Worm (Caenorhabditis elegans) whole organism, late embryonic: ENCODE results near the gene srh-293.

Source experiments
- F13H6.1 ChIP-seq: sonication (generic microtip); optimal IDR thresholded peaks from 2 replicates; lab custom pipeline; 2016; ENCODE audit warnings: missing genetic modification characterization, missing compliant biosample characterization
- K09A11.1 ChIP-seq: sonication (generic microtip); optimal IDR thresholded peaks from 2 replicates; lab custom pipeline; 2017; ENCODE audit warnings: antibody characterized with exemption, mild to moderate bottlenecking, missing genetic modification characterization, missing compliant biosample characterization; ENCODE audit not compliant: insufficient read depth
- Y22D7AL.16 ChIP-seq: sonication (generic microtip); optimal IDR thresholded peaks from 2 replicates; lab custom pipeline; 2016; ENCODE audit warnings: missing genetic modification characterization, missing compliant biosample characterization
- ahr-1 ChIP-seq: sonication (generic microtip); optimal IDR thresholded peaks from 2 replicates; lab custom pipeline; 2016; ENCODE audit warnings: missing genetic modification characterization, missing compliant biosample characterization
- ceh-18 ChIP-seq: sonication (generic microtip); optimal IDR thresholded peaks from 2 replicates; lab custom pipeline; 2016; ENCODE audit warnings: missing genetic modification characterization, missing compliant biosample characterization
- ceh-19 ChIP-seq: fragments of 200-800 bp; sonication (Bioruptor generic); optimal IDR thresholded peaks from 2 replicates; lab custom pipeline; 2018; ENCODE audit warnings: mild to moderate bottlenecking, missing genetic modification characterization, missing compliant biosample characterization
- ceh-30 ChIP-seq: fragments of 150-350 bp; optimal IDR thresholded peaks from 2 replicates; lab custom pipeline; 2014; ENCODE audit warnings: missing biosample characterization, missing genetic modification characterization
- ceh-31 ChIP-seq: sonication (generic microtip); optimal IDR thresholded peaks from 2 replicates; lab custom pipeline; 2016; ENCODE audit warnings: missing genetic modification characterization, missing compliant biosample characterization
- ceh-34 ChIP-seq: sonication (generic microtip); optimal IDR thresholded peaks from 2 replicates; lab custom pipeline; 2016; ENCODE audit warnings: mild to moderate bottlenecking, missing genetic modification characterization, missing compliant biosample characterization
- ceh-48 ChIP-seq: sonication (generic microtip); optimal IDR thresholded peaks from 2 replicates; lab custom pipeline; 2016; ENCODE audit warnings: missing genetic modification characterization, inconsistent platforms, missing compliant biosample characterization
- che-1 ChIP-seq: sonication (generic microtip); optimal IDR thresholded peaks from 2 replicates; lab custom pipeline; 2016; ENCODE audit warnings: mild to moderate bottlenecking, missing genetic modification characterization, missing compliant biosample characterization
- dmd-4 ChIP-seq: sonication (generic microtip); optimal IDR thresholded peaks from 2 replicates; lab custom pipeline; 2016; ENCODE audit warnings: borderline replicate concordance, missing genetic modification characterization, missing compliant biosample characterization
- dve-1 ChIP-seq: sonication (generic microtip); optimal IDR thresholded peaks from 2 replicates; lab custom pipeline; 2017; ENCODE audit warnings: antibody characterized with exemption, mild to moderate bottlenecking, missing genetic modification characterization, missing compliant biosample characterization
- elt-2 ChIP-seq: sonication (generic microtip); optimal IDR thresholded peaks from 2 replicates; lab custom pipeline; 2016; ENCODE audit warnings: missing genetic modification reagents, missing genetic modification characterization, missing compliant biosample characterization
- eyg-1 ChIP-seq: sonication (generic microtip); optimal IDR thresholded peaks from 2 replicates; lab custom pipeline; 2016; ENCODE audit warnings: missing genotype, missing genetic modification characterization, missing compliant biosample characterization
- gmeb-2 ChIP-seq: sonication (generic microtip); optimal IDR thresholded peaks from 2 replicates; lab custom pipeline; 2016; ENCODE audit warnings: missing genetic modification characterization, inconsistent platforms, missing compliant biosample characterization
- hlh-13 ChIP-seq: fragments of 200-800 bp; sonication (Bioruptor generic); optimal IDR thresholded peaks from 2 replicates; lab custom pipeline; 2018; ENCODE audit warnings: mild to moderate bottlenecking, missing genetic modification characterization, missing compliant biosample characterization
- hlh-15 ChIP-seq: sonication (generic microtip); optimal IDR thresholded peaks from 2 replicates; lab custom pipeline; 2016; ENCODE audit warnings: missing genetic modification characterization, missing compliant biosample characterization
- hlh-6 ChIP-seq: sonication (generic microtip); optimal IDR thresholded peaks from 2 replicates; lab custom pipeline; 2016; ENCODE audit warnings: missing genotype, missing genetic modification characterization, missing compliant biosample characterization
- hlh-8 ChIP-seq: sonication (generic microtip); optimal IDR thresholded peaks from 2 replicates; lab custom pipeline; 2016; ENCODE audit warnings: missing genotype, missing genetic modification characterization, missing compliant biosample characterization
- lin-11 ChIP-seq: fragments of 200-800 bp; sonication (Bioruptor generic); optimal IDR thresholded peaks from 2 replicates; lab custom pipeline; 2018; ENCODE audit warnings: mild to moderate bottlenecking, missing genetic modification characterization, missing compliant biosample characterization
- nhr-11 ChIP-seq: fragments of 150-350 bp; optimal IDR thresholded peaks from 2 replicates; lab custom pipeline; 2014; ENCODE audit warnings: missing biosample characterization, missing genetic modification characterization
- nhr-232 ChIP-seq: sonication (generic microtip); optimal IDR thresholded peaks from 2 replicates; lab custom pipeline; 2016; ENCODE audit warnings: missing genetic modification characterization, missing compliant biosample characterization
- npax-4 ChIP-seq: sonication (generic microtip); optimal IDR thresholded peaks from 2 replicates; lab custom pipeline; 2016; ENCODE audit warnings: missing genetic modification characterization, missing compliant biosample characterization
- odd-2 ChIP-seq: sonication (generic microtip); optimal IDR thresholded peaks from 2 replicates; lab custom pipeline; 2017; ENCODE audit warnings: antibody characterized with exemption, mild to moderate bottlenecking, missing genetic modification characterization, missing compliant biosample characterization
- pag-3 ChIP-seq: sonication (generic microtip); optimal IDR thresholded peaks from 2 replicates; lab custom pipeline; 2016; ENCODE audit warnings: missing compliant biosample characterization, missing genetic modification characterization, borderline replicate concordance
- pat-9 ChIP-seq: fragments of 200-800 bp; sonication (Bioruptor generic); optimal IDR thresholded peaks from 2 replicates; lab custom pipeline; 2018; ENCODE audit warnings: mild to moderate bottlenecking, missing genetic modification characterization, moderate library complexity, missing compliant biosample characterization
- pax-1 ChIP-seq: fragments of 150-350 bp; optimal IDR thresholded peaks from 2 replicates; lab custom pipeline; 2014; ENCODE audit warnings: missing biosample characterization, missing genetic modification characterization
- pha-2 ChIP-seq: sonication (generic microtip); optimal IDR thresholded peaks from 2 replicates; lab custom pipeline; 2017; ENCODE audit warnings: mild to moderate bottlenecking, missing genetic modification characterization, missing compliant biosample characterization
- pha-4 ChIP-seq: fragments of 150-350 bp; optimal IDR thresholded peaks from 2 replicates; lab custom pipeline; 2018; ENCODE audit warnings: missing biosample characterization, missing genetic modification reagents, missing genetic modification characterization
- pros-1 ChIP-seq: fragments of 150-350 bp; optimal IDR thresholded peaks from 2 replicates; lab custom pipeline; 2014; ENCODE audit warnings: missing biosample characterization, missing genetic modification reagents, missing genetic modification characterization
- ref-2 ChIP-seq: sonication (generic microtip); optimal IDR thresholded peaks from 2 replicates; lab custom pipeline; 2016; ENCODE audit warnings: missing genetic modification characterization, missing compliant biosample characterization
- syd-9 ChIP-seq: sonication (generic microtip); optimal IDR thresholded peaks from 2 replicates; lab custom pipeline; 2016; ENCODE audit warnings: mild to moderate bottlenecking, missing genetic modification characterization, moderate library complexity, missing compliant biosample characterization
- ttx-3 ChIP-seq: sonication (generic microtip); optimal IDR thresholded peaks from 2 replicates; lab custom pipeline; 2016; ENCODE audit warnings: missing genetic modification reagents, missing genetic modification characterization, missing compliant biosample characterization
- unc-42 ChIP-seq: sonication (generic microtip); optimal IDR thresholded peaks from 2 replicates; lab custom pipeline; 2016; ENCODE audit warnings: missing genotype, missing genetic modification characterization, missing compliant biosample characterization
- unc-86 ChIP-seq: sonication (generic microtip); optimal IDR thresholded peaks from 2 replicates; lab custom pipeline; 2016; ENCODE audit warnings: missing genetic modification characterization, missing compliant biosample characterization
- ztf-16 ChIP-seq: sonication (generic microtip); optimal IDR thresholded peaks from 2 replicates; lab custom pipeline; 2017; ENCODE audit warnings: missing genetic modification characterization, missing compliant biosample characterization

Gene srh-293

DNA sequence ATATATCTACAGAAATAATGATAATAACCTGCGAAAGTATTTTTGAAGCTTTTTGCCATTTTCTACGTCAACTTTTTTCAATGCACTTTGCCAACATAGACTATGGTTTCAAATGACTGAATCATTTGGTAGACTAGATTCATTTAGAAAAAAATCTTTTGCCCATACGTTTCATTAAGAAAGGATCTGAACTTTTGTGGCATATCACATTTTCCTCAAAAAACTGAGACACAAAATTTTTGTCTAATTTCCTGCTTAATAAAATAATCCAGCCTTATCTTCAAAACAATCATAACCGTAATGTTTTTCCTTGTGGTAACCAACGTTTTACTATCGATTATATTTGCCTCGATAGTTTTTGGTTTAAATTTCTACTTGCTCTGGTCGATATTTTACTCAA lies 39.8 kb upstream of the srh-293 start, which contains the start of gene srbc-51:
Gene srbc-51, plus strand, starts transcription at position 301 of the 400 bp plus-strand sequence.
- TF ChIP-seq Y22D7AL.16 (tag; lab: Kevin White, UChicago) (no peak), pros-1 (no peak), hlh-8 (no peak)

DNA sequence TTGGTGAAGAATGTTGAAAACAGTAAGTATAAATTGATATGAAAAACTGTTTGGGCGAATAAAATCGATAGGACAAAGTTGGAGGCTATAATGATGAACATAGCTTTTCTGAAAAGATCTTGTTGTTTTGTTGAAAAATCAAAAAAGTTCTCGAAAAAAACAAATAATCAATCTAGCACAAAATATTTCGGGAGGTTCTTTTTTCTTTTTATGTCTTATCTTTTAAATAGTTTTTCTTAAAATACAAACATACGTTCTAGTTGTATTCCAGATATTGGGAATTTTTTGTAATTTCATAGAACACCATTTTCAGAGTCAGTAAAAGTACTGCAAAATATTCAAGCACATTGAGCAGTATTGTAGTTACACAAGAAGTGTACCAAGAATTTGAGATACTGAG lies 36.0 kb upstream of the srh-293 start, which contains the start of gene srbc-55:
Gene srbc-55, minus strand, starts transcription at position 101 of the 400 bp plus-strand sequence.
- TF ChIP-seq F13H6.1 (tag; lab: Kevin White, UChicago): no peak
- TF ChIP-seq gmeb-2: no peak
- no peak for TF ChIP-seq ahr-1 (tag; lab: Kevin White, UChicago)
- TF ChIP-seq odd-2 (tag; lab: Kevin White, UChicago): no peak
- no peak for TF ChIP-seq che-1
- TF ChIP-seq nhr-232 (tag; lab: Kevin White, UChicago): no peak
- TF ChIP-seq ztf-16 (tag; lab: Kevin White, UChicago): no peak
- TF ChIP-seq hlh-13 (GFP tag; lab: Kevin White, UChicago): no peak

DNA sequence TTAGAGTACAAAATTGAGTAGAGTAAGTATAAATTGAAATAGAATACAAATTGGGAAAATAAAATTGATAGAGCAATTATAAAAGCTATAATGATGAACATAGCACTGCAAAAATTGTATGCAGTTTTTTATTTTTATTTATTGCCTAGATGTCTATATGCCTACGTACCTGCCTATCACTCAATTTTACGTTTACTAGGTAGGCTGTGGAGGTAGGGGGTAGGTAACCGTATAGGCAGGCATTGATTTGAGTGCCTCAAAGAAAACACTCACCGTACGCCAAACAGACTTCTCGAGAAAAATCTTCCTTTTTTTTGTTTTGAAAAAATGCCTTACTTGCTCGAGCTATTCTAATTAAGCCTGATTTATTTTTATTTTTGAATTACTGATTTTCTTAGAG lies 34.4 kb upstream of the srh-293 start, which contains the start of gene srbc-56:
Gene srbc-56, minus strand, starts transcription at position 101 of the 400 bp plus-strand sequence.
- TF ChIP-seq npax-4 (tag; lab: Kevin White, UChicago) (no peak), elt-2 (no peak), pax-1 (tag; lab: Kevin White, UChicago) (no peak), pha-4 (tag; lab: Kevin White, UChicago) (no peak), ceh-18 (tag; lab: Kevin White, UChicago) (no peak), syd-9 (tag; lab: Kevin White, UChicago) (no peak), Y22D7AL.16 (tag; lab: Kevin White, UChicago) (no peak), ceh-34 (no peak), hlh-8 (no peak), dve-1 (tag; lab: Kevin White, UChicago) (no peak), ahr-1 (tag; lab: Kevin White, UChicago) (no peak), hlh-13 (GFP tag; lab: Kevin White, UChicago) (no peak), eyg-1 (tag; lab: Kevin White, UChicago) (no peak), K09A11.1 (no peak), ceh-30 (tag; lab: Kevin White, UChicago) (no peak), unc-86 (tag; lab: Kevin White, UChicago) (no peak), pros-1 (no peak), hlh-6 (tag; lab: Kevin White, UChicago) (no peak)
- TF ChIP-seq, all 69 proteins: peak for 0

DNA sequence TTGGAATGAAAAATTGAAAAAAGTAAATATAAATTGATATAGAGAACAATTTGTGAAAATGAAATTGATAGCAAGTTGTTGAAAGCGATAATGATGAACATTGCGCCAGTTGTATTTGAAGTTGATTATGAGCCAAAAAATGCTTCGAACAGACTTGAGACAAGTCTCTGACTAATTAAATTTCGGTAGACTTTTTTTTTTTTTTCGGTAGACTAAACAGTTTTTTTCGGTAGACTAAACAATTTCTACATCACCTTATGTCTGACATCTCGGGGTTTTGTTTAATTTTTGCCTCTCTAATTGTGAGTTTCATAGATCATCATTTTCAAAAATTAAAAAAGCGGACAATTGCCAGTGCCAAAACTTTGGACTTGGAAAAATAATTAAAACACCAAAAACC lies 32.3 kb upstream of the srh-293 start, which contains the start of gene srbc-54:
Gene srbc-54, minus strand, starts transcription at position 101 of the 400 bp plus-strand sequence.
- no peak for TF ChIP-seq ceh-19 (GFP tag; lab: Kevin White, UChicago)
- TF ChIP-seq ceh-31: no peak
- no peak for TF ChIP-seq dmd-4 (tag; lab: Kevin White, UChicago)
- TF ChIP-seq pat-9: no peak
- TF ChIP-seq hlh-15 (tag; lab: Kevin White, UChicago): no peak

DNA sequence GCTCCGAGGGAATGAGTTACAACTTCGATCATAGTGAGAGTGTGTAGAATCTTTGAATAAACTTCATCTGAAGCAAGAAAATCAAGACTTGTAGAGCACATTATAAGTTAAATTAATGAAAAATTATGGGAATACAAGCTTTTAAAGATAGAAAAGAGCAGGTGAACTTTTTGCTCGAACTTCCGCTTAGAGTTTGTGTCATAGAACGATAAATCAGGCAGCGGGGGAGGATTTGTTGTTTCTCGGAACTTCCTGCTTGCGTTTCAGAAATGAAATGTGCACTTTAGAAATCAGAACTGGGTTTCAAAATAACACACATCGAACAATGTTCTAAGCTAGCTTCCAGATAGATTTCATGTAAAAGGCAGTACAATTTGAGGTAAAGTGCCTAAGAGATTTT lies 24.8 kb upstream of the srh-293 start, which contains the start of gene srh-149:
Gene srh-149, minus strand, starts transcription at position 101 of the 400 bp plus-strand sequence.
- TF ChIP-seq lin-11 (no peak), pha-2 (tag; lab: Kevin White, UChicago) (no peak), unc-42 (tag; lab: Kevin White, UChicago) (no peak), ztf-16 (tag; lab: Kevin White, UChicago) (no peak), ttx-3 (no peak), pag-3 (no peak), Y22D7AL.16 (tag; lab: Kevin White, UChicago) (no peak), ceh-48 (no peak), pax-1 (tag; lab: Kevin White, UChicago) (no peak), che-1 (no peak), nhr-11 (tag; lab: Kevin White, UChicago) (no peak), ref-2 (tag; lab: Kevin White, UChicago) (no peak), ceh-30 (tag; lab: Kevin White, UChicago) (no peak), odd-2 (tag; lab: Kevin White, UChicago) (no peak)
